Worm (Caenorhabditis elegans): ENCODE measurements around the gene laat-1.

DNA sequence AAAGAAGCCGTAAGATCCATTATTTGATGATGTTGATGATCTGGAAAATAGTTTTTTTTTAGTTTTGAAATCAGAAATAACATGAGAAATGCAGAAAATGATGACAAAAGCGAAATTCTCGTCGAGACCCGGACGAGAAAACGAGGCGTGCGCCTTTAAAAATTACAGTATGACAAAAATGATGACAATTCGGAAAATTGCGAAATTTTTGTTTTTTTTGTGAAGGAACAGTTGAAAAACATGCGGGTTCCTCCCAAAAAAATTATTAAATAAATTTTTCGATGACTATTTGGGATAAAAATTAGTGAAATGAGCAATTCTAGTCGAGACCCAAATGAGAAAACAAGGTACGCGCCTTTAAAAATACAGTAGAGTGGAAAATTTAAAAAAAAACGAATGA, 17.0 kb downstream of the laat-1 start, which contains the start of gene ubxn-3:
- TF ChIP-seq him-1 (tag; optimal IDR thresholded peaks at IDR 0.05) (no peak), dao-5 (tag; optimal IDR thresholded peaks at IDR 0.05) (no peak)
